Worm (Caenorhabditis elegans): ENCODE results near the gene C29A12.1.

Gene C29A12.1

ce11 chrV:10854197-10854596, 40.9 kb upstream of the C29A12.1 start:
- no peak for TF ChIP-seq die-1 (tag; optimal IDR thresholded peaks at IDR 0.05)
- TF ChIP-seq madf-6 (GFP tag; IDR thresholded peaks at IDR 0.05): no peak
- no peak for TF ChIP-seq zfh-2 (GFP tag; conservative IDR thresholded peaks at IDR 0.05)
- no peak for TF ChIP-seq B0019.2 (GFP tag; conservative IDR thresholded peaks at IDR 0.05)
- TF ChIP-seq snpc-3.4 (tag; optimal IDR thresholded peaks at IDR 0.05): no peak
- TF ChIP-seq akir-1 (GFP tag; optimal IDR thresholded peaks at IDR 0.05): no peak
- TF ChIP-seq mxl-1 (tag; optimal IDR thresholded peaks at IDR 0.05): no peak

- TF ChIP-seq F57C9.4 (tag; optimal IDR thresholded peaks at IDR 0.05) (no peak), nfya-1 (tag; optimal IDR thresholded peaks at IDR 0.05; ENCODE audit: borderline replicate concordance, insufficient read depth) (no peak), egl-44 (GFP tag; IDR thresholded peaks at IDR 0.05) (no peak), ztf-26 (tag; optimal IDR thresholded peaks at IDR 0.05) (no peak)
Observed at ce11 chrV:10846893-10847292, 33.6 kb upstream of the C29A12.1 start, which contains the start of gene C29A12.6. Gene C29A12.6 (plus strand): TSS chrV:10847193.

DNA sequence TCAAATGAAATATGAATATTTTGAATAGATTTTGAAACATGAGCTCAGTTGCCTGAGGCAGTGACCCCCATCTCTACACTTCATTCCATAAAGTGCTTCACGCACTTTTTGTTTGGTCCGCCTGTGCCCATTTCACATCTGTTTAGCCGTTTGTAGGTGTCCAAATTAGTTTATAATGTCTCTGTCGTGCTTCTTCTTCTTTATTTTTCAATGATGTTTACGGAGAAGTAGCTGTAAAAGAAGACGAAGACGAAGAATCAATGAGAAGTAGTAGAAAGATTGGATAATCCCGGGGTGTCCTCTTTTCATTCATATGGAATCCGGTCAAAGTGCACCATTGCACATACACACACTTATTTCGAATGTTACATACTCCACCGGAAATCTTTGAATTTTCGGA, 26.1 kb upstream of the C29A12.1 start:
- no peak for TF ChIP-seq hmg-1.2 (GFP tag; IDR thresholded peaks at IDR 0.05)
- TF ChIP-seq mcd-1 (GFP tag; IDR thresholded peaks at IDR 0.05): no peak
- TF ChIP-seq C17E4.6 (GFP tag; IDR thresholded peaks at IDR 0.05): no peak
- no peak for TF ChIP-seq F39B2.1 (GFP tag; IDR thresholded peaks at IDR 0.05)
- no peak for TF ChIP-seq ztf-28 (GFP tag; IDR thresholded peaks at IDR 0.05)
- TF ChIP-seq B0035.1 (tag; optimal IDR thresholded peaks at IDR 0.05): no peak
- TF ChIP-seq aptf-2 (GFP tag; conservative IDR thresholded peaks at IDR 0.05): no peak
- no peak for TF ChIP-seq cebp-1 (GFP tag; IDR thresholded peaks at IDR 0.05)
- TF ChIP-seq cebp-1 (tag; optimal IDR thresholded peaks at IDR 0.05): no peak
- TF ChIP-seq Y56A3A.18 (GFP tag; IDR thresholded peaks at IDR 0.05): no peak
- TF ChIP-seq lin-40 (tag; optimal IDR thresholded peaks at IDR 0.05): no peak
- no peak for TF ChIP-seq fkh-3 (tag; optimal IDR thresholded peaks at IDR 0.05)
- TF ChIP-seq nhr-179 (tag; optimal IDR thresholded peaks at IDR 0.05): no peak
- no peak for TF ChIP-seq let-607 (tag; optimal IDR thresholded peaks at IDR 0.05)
- TF ChIP-seq ztf-6 (GFP tag; IDR thresholded peaks at IDR 0.05): no peak

DNA sequence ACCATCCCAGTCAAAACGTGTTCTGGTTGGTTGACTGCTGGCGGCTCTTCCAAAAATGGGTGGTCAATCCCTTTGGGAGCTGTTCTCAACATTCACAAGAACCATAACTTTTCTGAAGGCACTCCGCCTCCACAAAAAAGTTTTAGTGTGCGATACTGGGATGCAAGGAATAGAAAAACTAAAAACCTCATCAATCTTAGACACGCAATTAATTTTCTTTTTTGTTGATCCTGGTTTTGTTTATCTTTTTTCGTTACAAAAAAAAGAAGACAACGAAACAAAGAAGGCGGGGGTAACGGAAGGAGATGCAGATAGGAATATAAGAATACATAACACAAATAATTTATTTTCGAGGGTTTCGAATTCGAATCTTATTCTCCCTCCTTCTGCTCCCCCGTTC, 24.9 kb upstream of the C29A12.1 start:
- TF ChIP-seq Y95B8A.8 (GFP tag; IDR thresholded peaks at IDR 0.05) (no peak), nhr-27 (tag; optimal IDR thresholded peaks at IDR 0.05) (no peak), D2030.7 (GFP tag; IDR thresholded peaks at IDR 0.05) (no peak), F33H1.4 (GFP tag; IDR thresholded peaks at IDR 0.05) (no peak), egrh-3 (GFP tag; IDR thresholded peaks at IDR 0.05) (no peak), ZK185.1 (tag; optimal IDR thresholded peaks at IDR 0.05; ENCODE audit: poor library complexity, severe bottlenecking) (no peak), gei-17 (GFP tag; optimal IDR thresholded peaks at IDR 0.05) (no peak), lin-26 (GFP tag; IDR thresholded peaks at IDR 0.05) (no peak), attf-3 (GFP tag; conservative IDR thresholded peaks at IDR 0.05) (no peak), mes-4 (tag; optimal IDR thresholded peaks at IDR 0.05) (no peak), rcor-1 (GFP tag; IDR thresholded peaks at IDR 0.05) (no peak), Y53F4B.3 (GFP tag; IDR thresholded peaks at IDR 0.05) (no peak), F55B11.4 (tag; optimal IDR thresholded peaks at IDR 0.05; ENCODE audit: borderline replicate concordance, insufficient read depth) (no peak)

All from whole organism, young adult.